Worm (Caenorhabditis elegans): ENCODE measurements around the gene calf-1.

calf-1 gene

ce11 chrV:20525816-20526459 is 47.0 kb upstream of the calf-1 start, which contains the start of the genes srh-166 and Y38H6C.24:
TSS of gene srh-166 (minus strand) at chrV:20525866.
TSS of gene Y38H6C.24 (plus strand) at chrV:20526435.
- peak; percentile 89 for TF ChIP-seq pqm-1 (tag; optimal IDR thresholded peaks at IDR 0.05)
- TF ChIP-seq mml-1 (tag; optimal IDR thresholded peaks at IDR 0.05): no peak
- no peak for TF ChIP-seq egl-27 (tag; optimal IDR thresholded peaks at IDR 0.05)
- no peak for TF ChIP-seq nhr-25 (tag; optimal IDR thresholded peaks at IDR 0.05)
- no peak for TF ChIP-seq nhr-76 (tag; optimal IDR thresholded peaks at IDR 0.05)
- TF ChIP-seq ZK546.5 (tag; optimal IDR thresholded peaks at IDR 0.05): no peak
- no peak for TF ChIP-seq nhr-237 (tag; optimal IDR thresholded peaks at IDR 0.05)
- no peak for TF ChIP-seq ztf-4 (tag; optimal IDR thresholded peaks at IDR 0.05)
- no peak for TF ChIP-seq egl-5 (tag; optimal IDR thresholded peaks at IDR 0.05)
- no peak for TF ChIP-seq lin-39 (tag; optimal IDR thresholded peaks at IDR 0.05)
- TF ChIP-seq nfya-1 (tag; optimal IDR thresholded peaks at IDR 0.05; ENCODE audit: insufficient read depth): no peak
- no peak for TF ChIP-seq hmg-11 (tag; optimal IDR thresholded peaks at IDR 0.05)
- TF ChIP-seq unc-62 (GFP tag; optimal IDR thresholded peaks at IDR 0.05): no peak
- peak; percentile 41 for TF ChIP-seq skn-1 (tag; optimal IDR thresholded peaks at IDR 0.05)
- TF ChIP-seq mdl-1 (tag; optimal IDR thresholded peaks at IDR 0.05): no peak
- no peak for TF ChIP-seq ceh-16 (tag; optimal IDR thresholded peaks at IDR 0.05)
- no peak for TF ChIP-seq elt-3 (tag; optimal IDR thresholded peaks at IDR 0.05)
- TF ChIP-seq fkh-2 (tag; optimal IDR thresholded peaks at IDR 0.05): no peak
- TF ChIP-seq nhr-11 (tag; optimal IDR thresholded peaks at IDR 0.05): no peak
- TF ChIP-seq fos-1 (tag; optimal IDR thresholded peaks at IDR 0.05): no peak
- TF ChIP-seq elt-1 (tag; optimal IDR thresholded peaks at IDR 0.05): no peak
- TF ChIP-seq nhr-12 (tag; optimal IDR thresholded peaks at IDR 0.05): no peak
- no peak for TF ChIP-seq ceh-82 (tag; optimal IDR thresholded peaks at IDR 0.05)
- TF ChIP-seq eor-1 (tag; optimal IDR thresholded peaks at IDR 0.05): no peak
- no peak for TF ChIP-seq zag-1 (tag; optimal IDR thresholded peaks at IDR 0.05)
- TF ChIP-seq aly-2 (tag; optimal IDR thresholded peaks at IDR 0.05): no peak
- no peak for TF ChIP-seq pha-4 (tag; optimal IDR thresholded peaks at IDR 0.05)
- peak; percentile 82 for TF ChIP-seq elt-2 (tag; optimal IDR thresholded peaks at IDR 0.05)
- TF ChIP-seq ceh-9 (tag; optimal IDR thresholded peaks at IDR 0.05): no peak
- TF ChIP-seq jun-1 (tag; optimal IDR thresholded peaks at IDR 0.05): peak; percentile 52
- no peak for TF ChIP-seq sea-2 (GFP tag; optimal IDR thresholded peaks at IDR 0.05)
- TF ChIP-seq ceh-28 (tag; optimal IDR thresholded peaks at IDR 0.05): no peak
- TF ChIP-seq ztf-11 (tag; optimal IDR thresholded peaks at IDR 0.05): no peak

ce11 chrV:20522219-20522618 is 43.3 kb upstream of the calf-1 start, which contains the start of the genes Y38H6C.9 and fbxa-150:
TSS of gene Y38H6C.9 (minus strand) at chrV:20522270.
TSS of gene fbxa-150 (plus strand) at chrV:20522598.
- TF ChIP-seq nhr-12 (tag; optimal IDR thresholded peaks at IDR 0.05): no peak
- no peak for TF ChIP-seq fos-1 (tag; optimal IDR thresholded peaks at IDR 0.05)
- TF ChIP-seq mml-1 (tag; optimal IDR thresholded peaks at IDR 0.05): no peak
- TF ChIP-seq nhr-28 (tag; optimal IDR thresholded peaks at IDR 0.05): no peak
- no peak for TF ChIP-seq fkh-2 (tag; optimal IDR thresholded peaks at IDR 0.05)
- TF ChIP-seq nhr-25 (tag; optimal IDR thresholded peaks at IDR 0.05): no peak
- no peak for TF ChIP-seq unc-39 (tag; optimal IDR thresholded peaks at IDR 0.05)
- TF ChIP-seq lin-39 (tag; optimal IDR thresholded peaks at IDR 0.05): no peak
- TF ChIP-seq elt-2 (tag; optimal IDR thresholded peaks at IDR 0.05): no peak
- no peak for TF ChIP-seq nhr-237 (tag; optimal IDR thresholded peaks at IDR 0.05)
- TF ChIP-seq nhr-43 (tag; optimal IDR thresholded peaks at IDR 0.05; ENCODE audit: poor library complexity, severe bottlenecking): no peak
- TF ChIP-seq lin-15B (tag; optimal IDR thresholded peaks at IDR 0.05): no peak
- TF ChIP-seq ztf-11 (tag; optimal IDR thresholded peaks at IDR 0.05): no peak
- TF ChIP-seq hmg-11 (tag; optimal IDR thresholded peaks at IDR 0.05): no peak
- TF ChIP-seq ama-1 (optimal IDR thresholded peaks at IDR 0.05): no peak

ce11 chrV:20518927-20519326 is 40.0 kb upstream of the calf-1 start, which contains the start of gene Y38H6C.25:
TSS of gene Y38H6C.25 (plus strand) at chrV:20519227.
- TF ChIP-seq eor-1 (tag; optimal IDR thresholded peaks at IDR 0.05): no peak
- TF ChIP-seq fkh-10 (GFP tag; optimal IDR thresholded peaks at IDR 0.05): no peak
- TF ChIP-seq ceh-16 (tag; optimal IDR thresholded peaks at IDR 0.05): no peak
- TF ChIP-seq nhr-28 (tag; optimal IDR thresholded peaks at IDR 0.05): no peak
- no peak for TF ChIP-seq tbx-2 (tag; optimal IDR thresholded peaks at IDR 0.05)
- TF ChIP-seq zag-1 (tag; optimal IDR thresholded peaks at IDR 0.05): no peak
- TF ChIP-seq nhr-76 (tag; optimal IDR thresholded peaks at IDR 0.05): no peak
- TF ChIP-seq nhr-67 (tag; optimal IDR thresholded peaks at IDR 0.05): no peak
- TF ChIP-seq nhr-12 (tag; optimal IDR thresholded peaks at IDR 0.05): no peak
- no peak for TF ChIP-seq skn-1 (tag; optimal IDR thresholded peaks at IDR 0.05)
- no peak for TF ChIP-seq mdl-1 (tag; optimal IDR thresholded peaks at IDR 0.05)
- TF ChIP-seq elt-1 (tag; optimal IDR thresholded peaks at IDR 0.05): no peak
- no peak for TF ChIP-seq egl-5 (tag; optimal IDR thresholded peaks at IDR 0.05)
- TF ChIP-seq hmg-11 (tag; optimal IDR thresholded peaks at IDR 0.05): no peak

All from whole organism, L3 larva.